Worm (Caenorhabditis elegans): ENCODE measurements around the gene C56G2.5.

C56G2.5 gene

DNA sequence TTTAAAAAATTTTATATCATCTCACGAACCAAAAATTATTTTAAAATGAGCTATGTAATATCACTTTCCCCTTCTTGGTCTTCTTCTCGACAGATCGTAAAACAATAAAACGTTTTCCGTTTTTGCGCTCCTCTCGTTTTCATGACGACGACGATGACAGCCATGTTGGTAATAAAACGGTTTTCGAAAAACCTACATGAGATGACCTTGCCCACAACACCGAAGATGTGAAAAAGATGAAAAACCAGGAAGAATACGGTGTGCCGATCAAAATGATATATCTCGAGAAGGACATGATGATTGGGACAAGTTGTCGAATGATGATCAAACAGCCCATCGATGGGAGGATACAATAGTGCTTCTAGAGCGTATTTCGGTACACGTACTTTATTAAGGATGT is 34.7 kb upstream of the C56G2.5 start:
- no peak for TF ChIP-seq ref-1 (GFP tag; conservative IDR thresholded peaks at IDR 0.05)
- TF ChIP-seq tab-1 (GFP tag; IDR thresholded peaks at IDR 0.05): no peak
- no peak for TF ChIP-seq ztf-29 (GFP tag; IDR thresholded peaks at IDR 0.05)
- no peak for TF ChIP-seq klf-2 (GFP tag; conservative IDR thresholded peaks at IDR 0.05)
- TF ChIP-seq cog-1 (tag; optimal IDR thresholded peaks at IDR 0.05): no peak
- no peak for TF ChIP-seq flt-1 (GFP tag; IDR thresholded peaks at IDR 0.05)
- no peak for TF ChIP-seq ztf-23 (GFP tag; IDR thresholded peaks at IDR 0.05)
- TF ChIP-seq T22C8.4 (GFP tag; IDR thresholded peaks at IDR 0.05): no peak
- TF ChIP-seq med-1 (GFP tag; optimal IDR thresholded peaks at IDR 0.05; ENCODE audit: insufficient read depth): no peak

DNA sequence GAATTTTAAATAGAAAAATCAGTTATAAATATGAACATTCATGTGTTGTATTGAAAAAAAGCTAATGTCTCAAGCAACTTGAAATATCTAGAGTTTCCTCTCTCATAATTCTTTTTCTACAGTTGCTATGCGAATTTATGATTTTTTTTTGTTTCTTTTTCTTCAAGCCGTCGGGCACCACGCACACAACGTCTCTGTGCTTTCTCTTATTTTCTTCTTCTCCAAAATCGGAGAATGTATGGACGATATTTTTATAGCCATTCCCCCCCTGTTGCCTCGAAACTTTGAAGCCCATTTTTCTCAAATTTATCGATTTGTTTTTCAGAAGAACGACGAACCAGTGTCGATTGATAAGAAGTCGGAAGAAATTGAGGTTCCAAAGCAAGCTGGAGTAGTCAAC is 32.7 kb upstream of the C56G2.5 start:
- TF ChIP-seq tab-1 (GFP tag; IDR thresholded peaks at IDR 0.05): no peak
- no peak for TF ChIP-seq cog-1 (tag; optimal IDR thresholded peaks at IDR 0.05)
- TF ChIP-seq med-1 (GFP tag; optimal IDR thresholded peaks at IDR 0.05; ENCODE audit: insufficient read depth): no peak
- no peak for TF ChIP-seq ztf-29 (GFP tag; IDR thresholded peaks at IDR 0.05)
- no peak for TF ChIP-seq T22C8.4 (GFP tag; IDR thresholded peaks at IDR 0.05)
- TF ChIP-seq ztf-23 (GFP tag; IDR thresholded peaks at IDR 0.05): no peak
- TF ChIP-seq flt-1 (GFP tag; IDR thresholded peaks at IDR 0.05): no peak
- TF ChIP-seq ref-1 (GFP tag; conservative IDR thresholded peaks at IDR 0.05): no peak
- no peak for TF ChIP-seq klf-2 (GFP tag; conservative IDR thresholded peaks at IDR 0.05)

DNA sequence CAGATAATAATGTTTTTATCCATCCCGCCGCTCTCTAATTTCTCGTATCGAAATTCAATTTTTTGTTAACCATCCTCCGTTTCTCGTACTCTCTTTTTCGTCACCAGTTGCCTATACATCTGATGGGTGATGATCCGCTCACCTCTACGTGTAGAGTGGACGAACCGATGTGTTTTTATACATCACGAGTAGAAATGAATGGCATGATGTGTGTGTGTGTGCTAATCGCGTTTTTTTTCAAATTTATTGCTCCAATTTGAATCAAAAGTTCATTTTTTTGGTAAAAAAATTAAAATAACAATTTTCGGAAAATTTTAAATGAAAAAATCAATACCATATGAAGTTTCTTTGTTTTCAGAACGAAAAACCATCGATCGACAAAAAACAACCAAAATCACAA is 32.0 kb upstream of the C56G2.5 start:
- TF ChIP-seq tab-1 (GFP tag; IDR thresholded peaks at IDR 0.05) (no peak), T22C8.4 (GFP tag; IDR thresholded peaks at IDR 0.05) (no peak)

DNA sequence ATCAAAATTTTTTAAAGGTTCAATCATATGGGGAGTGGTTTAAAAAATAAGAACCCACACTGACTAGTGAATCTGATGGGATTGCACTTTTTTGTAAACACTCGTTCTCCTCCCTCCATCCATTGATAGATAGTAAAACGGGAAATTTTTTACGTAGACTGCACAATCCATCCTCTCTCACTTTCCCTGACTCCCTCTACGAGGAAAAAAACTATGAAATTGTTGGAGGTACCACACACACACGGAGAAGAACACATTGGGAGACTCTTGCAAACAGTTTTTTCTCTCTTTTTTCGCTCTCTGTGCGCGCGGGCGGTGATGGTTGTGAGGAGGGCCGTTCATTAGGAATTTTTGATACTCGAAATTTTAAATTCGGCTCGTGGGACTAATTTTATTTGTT is 31.3 kb upstream of the C56G2.5 start:
- TF ChIP-seq med-1 (GFP tag; optimal IDR thresholded peaks at IDR 0.05; ENCODE audit: insufficient read depth) (no peak), flt-1 (GFP tag; IDR thresholded peaks at IDR 0.05) (no peak), cog-1 (tag; optimal IDR thresholded peaks at IDR 0.05) (no peak), ref-1 (GFP tag; conservative IDR thresholded peaks at IDR 0.05) (no peak), tab-1 (GFP tag; IDR thresholded peaks at IDR 0.05) (no peak), T22C8.4 (GFP tag; IDR thresholded peaks at IDR 0.05) (no peak), ztf-23 (GFP tag; IDR thresholded peaks at IDR 0.05) (no peak), klf-2 (GFP tag; conservative IDR thresholded peaks at IDR 0.05) (no peak), ztf-29 (GFP tag; IDR thresholded peaks at IDR 0.05) (no peak)

DNA sequence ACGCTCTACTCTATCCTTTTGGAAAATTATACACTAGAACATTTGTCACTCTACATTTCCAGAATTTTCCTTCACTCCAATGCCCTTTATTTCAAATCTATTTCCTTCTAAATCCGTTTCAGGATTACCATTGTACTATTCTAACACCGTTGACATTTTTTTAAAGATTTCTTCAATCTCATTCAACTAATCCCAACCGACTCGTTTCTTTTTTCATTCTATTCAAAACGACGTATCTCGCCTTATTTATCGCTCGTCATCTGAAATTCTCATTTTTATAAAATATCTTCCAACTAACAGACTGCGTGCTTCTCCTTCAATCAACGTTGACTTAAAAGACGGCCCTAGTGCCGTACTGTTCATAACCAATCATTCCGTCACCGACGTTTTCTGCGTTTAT is 29.0 kb upstream of the C56G2.5 start, which contains the start of gene akap-1:
Gene akap-1 (plus strand): TSS at position 301 of the 400 bp plus-strand sequence.
- TF ChIP-seq ref-1 (GFP tag; conservative IDR thresholded peaks at IDR 0.05) (no peak), klf-2 (GFP tag; conservative IDR thresholded peaks at IDR 0.05) (no peak), med-1 (GFP tag; optimal IDR thresholded peaks at IDR 0.05; ENCODE audit: insufficient read depth) (no peak), flt-1 (GFP tag; IDR thresholded peaks at IDR 0.05) (no peak), ztf-23 (GFP tag; IDR thresholded peaks at IDR 0.05) (no peak), T22C8.4 (GFP tag; IDR thresholded peaks at IDR 0.05) (no peak), ztf-29 (GFP tag; IDR thresholded peaks at IDR 0.05) (no peak), tab-1 (GFP tag; IDR thresholded peaks at IDR 0.05) (no peak), cog-1 (tag; optimal IDR thresholded peaks at IDR 0.05) (no peak)

DNA sequence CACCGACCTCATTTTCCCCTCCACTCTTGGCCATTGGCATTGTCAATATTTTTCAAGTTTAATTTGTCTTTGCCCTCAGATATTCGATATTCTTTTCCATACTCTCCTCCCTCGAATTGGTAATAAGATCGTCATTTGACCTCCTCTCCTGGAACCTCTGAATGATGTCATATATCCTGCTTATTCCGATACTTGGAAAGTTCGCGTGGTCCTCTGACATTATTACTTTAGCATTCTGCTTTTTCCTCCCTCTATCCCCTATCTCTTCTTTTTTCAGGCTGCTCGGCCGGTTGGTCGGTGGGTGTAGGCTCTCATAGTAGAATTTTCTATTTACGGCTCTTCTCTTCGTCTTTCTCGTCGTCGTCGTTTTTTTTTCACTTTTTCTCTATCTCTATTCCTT is 28.4 kb upstream of the C56G2.5 start:
- TF ChIP-seq tab-1 (GFP tag; IDR thresholded peaks at IDR 0.05): no peak
- no peak for TF ChIP-seq ztf-29 (GFP tag; IDR thresholded peaks at IDR 0.05)
- no peak for TF ChIP-seq cog-1 (tag; optimal IDR thresholded peaks at IDR 0.05)
- no peak for TF ChIP-seq ztf-23 (GFP tag; IDR thresholded peaks at IDR 0.05)
- no peak for TF ChIP-seq flt-1 (GFP tag; IDR thresholded peaks at IDR 0.05)
- TF ChIP-seq med-1 (GFP tag; optimal IDR thresholded peaks at IDR 0.05; ENCODE audit: insufficient read depth): no peak
- TF ChIP-seq ref-1 (GFP tag; conservative IDR thresholded peaks at IDR 0.05): no peak
- no peak for TF ChIP-seq T22C8.4 (GFP tag; IDR thresholded peaks at IDR 0.05)

DNA sequence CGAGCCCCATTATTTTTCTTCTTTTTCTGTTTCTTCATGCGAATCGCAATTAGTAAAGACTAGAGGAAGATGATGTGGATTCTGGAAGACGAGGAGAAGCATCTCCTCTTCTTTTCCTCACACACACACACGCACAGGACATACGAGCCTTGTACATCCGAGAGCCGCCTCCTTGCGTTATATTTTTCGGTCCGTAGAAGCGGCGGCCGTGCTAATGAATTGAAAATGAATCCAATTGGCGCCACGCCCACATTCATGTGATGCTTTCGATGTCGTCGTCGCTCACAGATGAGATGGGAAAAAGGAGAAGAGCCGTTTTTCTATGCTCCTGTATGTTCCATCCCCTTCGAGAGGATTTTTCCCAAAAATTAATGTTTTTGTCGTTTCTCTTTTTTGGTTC is 27.4 kb upstream of the C56G2.5 start:
- no peak for TF ChIP-seq klf-2 (GFP tag; conservative IDR thresholded peaks at IDR 0.05)
- no peak for TF ChIP-seq tab-1 (GFP tag; IDR thresholded peaks at IDR 0.05)
- TF ChIP-seq med-1 (GFP tag; optimal IDR thresholded peaks at IDR 0.05; ENCODE audit: insufficient read depth): no peak
- TF ChIP-seq flt-1 (GFP tag; IDR thresholded peaks at IDR 0.05): no peak
- TF ChIP-seq T22C8.4 (GFP tag; IDR thresholded peaks at IDR 0.05): no peak
- TF ChIP-seq ztf-29 (GFP tag; IDR thresholded peaks at IDR 0.05): no peak
- TF ChIP-seq ref-1 (GFP tag; conservative IDR thresholded peaks at IDR 0.05): no peak
- TF ChIP-seq cog-1 (tag; optimal IDR thresholded peaks at IDR 0.05): no peak
- TF ChIP-seq ztf-23 (GFP tag; IDR thresholded peaks at IDR 0.05): no peak

DNA sequence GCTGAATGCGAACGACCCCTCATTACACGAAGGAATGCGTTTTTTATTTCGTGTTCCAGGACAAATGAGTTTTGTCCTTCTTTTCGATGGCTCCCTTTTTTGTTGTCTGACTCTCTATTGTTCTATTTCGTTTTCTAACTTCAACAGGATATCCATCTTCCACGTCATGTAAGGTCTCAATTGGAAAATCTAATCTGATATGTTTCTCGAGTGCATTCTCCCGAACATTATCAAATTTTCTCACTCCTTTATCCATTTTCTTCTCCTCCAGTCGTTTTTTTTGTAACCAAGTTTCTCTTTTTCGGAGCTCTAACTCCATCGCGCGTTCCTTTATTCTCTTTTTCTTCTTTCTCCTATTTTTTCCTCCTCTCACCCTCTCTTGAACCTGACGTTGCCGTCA is 26.4 kb upstream of the C56G2.5 start:
- no peak for TF ChIP-seq klf-2 (GFP tag; conservative IDR thresholded peaks at IDR 0.05)
- no peak for TF ChIP-seq T22C8.4 (GFP tag; IDR thresholded peaks at IDR 0.05)
- no peak for TF ChIP-seq ztf-29 (GFP tag; IDR thresholded peaks at IDR 0.05)
- TF ChIP-seq ztf-23 (GFP tag; IDR thresholded peaks at IDR 0.05): no peak
- no peak for TF ChIP-seq ref-1 (GFP tag; conservative IDR thresholded peaks at IDR 0.05)
- no peak for TF ChIP-seq flt-1 (GFP tag; IDR thresholded peaks at IDR 0.05)
- no peak for TF ChIP-seq cog-1 (tag; optimal IDR thresholded peaks at IDR 0.05)
- TF ChIP-seq tab-1 (GFP tag; IDR thresholded peaks at IDR 0.05): no peak
- no peak for TF ChIP-seq med-1 (GFP tag; optimal IDR thresholded peaks at IDR 0.05; ENCODE audit: insufficient read depth)

DNA sequence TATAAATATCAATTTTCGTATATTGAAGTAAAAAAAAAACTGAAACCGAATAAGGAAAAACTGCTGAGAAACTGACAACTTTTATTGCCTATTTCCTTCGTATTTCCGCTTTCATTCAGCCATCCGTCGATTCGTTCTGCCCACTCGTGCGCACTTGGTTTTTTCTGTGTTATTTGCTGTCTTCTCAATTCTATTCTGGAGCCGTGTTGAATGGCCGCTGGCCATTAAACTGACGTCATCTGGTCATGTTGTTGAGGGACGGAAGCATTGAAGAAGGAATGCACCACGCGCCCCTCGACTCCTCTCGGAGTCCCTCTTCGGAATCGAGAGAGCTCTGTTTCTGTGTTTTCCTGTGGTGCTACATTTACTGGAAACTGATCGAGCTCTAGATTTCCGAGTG is 24.5 kb upstream of the C56G2.5 start:
- TF ChIP-seq flt-1 (GFP tag; IDR thresholded peaks at IDR 0.05): no peak
- TF ChIP-seq ztf-23 (GFP tag; IDR thresholded peaks at IDR 0.05): no peak
- no peak for TF ChIP-seq klf-2 (GFP tag; conservative IDR thresholded peaks at IDR 0.05)
- no peak for TF ChIP-seq ref-1 (GFP tag; conservative IDR thresholded peaks at IDR 0.05)
- 0 out of 2 replicates have a peak, but pooled peaks have one; percentile 34 for TF ChIP-seq tab-1 (GFP tag; IDR thresholded peaks at IDR 0.05)
- TF ChIP-seq T22C8.4 (GFP tag; IDR thresholded peaks at IDR 0.05): no peak
- no peak for TF ChIP-seq cog-1 (tag; optimal IDR thresholded peaks at IDR 0.05)
- TF ChIP-seq ztf-29 (GFP tag; IDR thresholded peaks at IDR 0.05): no peak

DNA sequence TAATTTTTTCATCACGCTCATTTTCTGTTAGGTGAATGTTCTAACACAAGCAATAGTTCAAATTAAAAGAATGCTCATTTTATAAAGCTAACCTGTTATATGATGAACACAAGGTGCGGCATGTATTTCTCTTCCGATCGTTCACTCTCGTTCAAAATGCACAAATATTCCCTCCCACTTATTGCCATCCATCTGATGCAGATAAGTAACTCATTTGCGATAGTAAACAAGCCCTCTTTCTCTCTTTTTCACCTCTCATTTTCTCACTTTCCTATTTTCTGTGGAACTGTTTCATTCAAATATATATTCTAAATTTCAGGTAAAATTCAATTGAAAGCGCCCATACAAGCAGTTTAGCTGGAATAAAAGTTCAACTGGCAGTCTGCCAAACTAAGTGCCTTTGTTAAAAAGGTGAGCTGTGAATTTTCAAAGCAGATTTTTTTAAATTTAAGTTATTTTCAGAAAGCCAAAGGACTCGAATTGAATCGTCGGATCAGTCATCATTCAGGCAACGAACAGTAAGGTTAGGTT is 22.0 kb upstream of the C56G2.5 start, which contains the start of the genes trmt-10C.2 and C56G2.22:
Gene trmt-10C.2 (plus strand): TSS at position 314 of the 531 bp plus-strand sequence.
Gene C56G2.22 (plus strand): TSS at position 481 of the 531 bp plus-strand sequence.
- TF ChIP-seq cog-1 (tag; optimal IDR thresholded peaks at IDR 0.05) (no peak), flt-1 (GFP tag; IDR thresholded peaks at IDR 0.05) (no peak), ztf-23 (GFP tag; IDR thresholded peaks at IDR 0.05) (no peak), med-1 (GFP tag; optimal IDR thresholded peaks at IDR 0.05; ENCODE audit: insufficient read depth) (no peak), ref-1 (GFP tag; conservative IDR thresholded peaks at IDR 0.05) (no peak), tab-1 (GFP tag; IDR thresholded peaks at IDR 0.05) (no peak), ztf-29 (GFP tag; IDR thresholded peaks at IDR 0.05) (no peak), klf-2 (GFP tag; conservative IDR thresholded peaks at IDR 0.05) (no peak), T22C8.4 (GFP tag; IDR thresholded peaks at IDR 0.05) (no peak)

Measured in whole organism, midembryonic.